Worm (Caenorhabditis elegans) whole organism, mixed stage, embryonic: ENCODE results near the gene fan-1.
A peak's percentile ranks its signal among the peaks of the same experiment; 100 is the strongest.

Experiments used
- M03D4.4 ChIP-seq: sonication (generic microtip); optimal IDR thresholded peaks from 2 replicates; lab custom pipeline; 2017; ENCODE audit warnings: mild to moderate bottlenecking, missing genetic modification characterization, missing compliant biosample characterization
- bed-3 ChIP-seq: fragments of 200-800 bp; sonication (Bioruptor generic); optimal IDR thresholded peaks from 3 replicates; lab custom pipeline; 2018; ENCODE audit warnings: mild to moderate bottlenecking, missing genetic modification characterization, moderate library complexity, missing compliant biosample characterization
- blmp-1 ChIP-seq: fragments of 150-350 bp; optimal IDR thresholded peaks from 2 replicates; lab custom pipeline; 2014; ENCODE audit warnings: missing biosample characterization, missing genetic modification characterization
- ceh-39 ChIP-seq: fragments of 150-350 bp; optimal IDR thresholded peaks from 2 replicates; lab custom pipeline; 2014; ENCODE audit warnings: missing biosample characterization, missing genetic modification characterization
- ceh-43 ChIP-seq: fragments of 200-800 bp; sonication (Bioruptor generic); optimal IDR thresholded peaks from 2 replicates; lab custom pipeline; 2018; ENCODE audit warnings: mild to moderate bottlenecking, missing genetic modification characterization, moderate library complexity, missing compliant biosample characterization
- ceh-83 ChIP-seq: fragments of 200-800 bp; sonication (Bioruptor generic); optimal IDR thresholded peaks from 2 replicates; lab custom pipeline; 2018; ENCODE audit warnings: mild to moderate bottlenecking, missing genetic modification characterization, missing compliant biosample characterization
- ces-1 ChIP-seq: fragments of 150-350 bp; optimal IDR thresholded peaks from 2 replicates; lab custom pipeline; 2014; ENCODE audit warnings: missing biosample characterization, missing genetic modification reagents, missing genetic modification characterization
- cnd-1 ChIP-seq: fragments of 200-800 bp; sonication (Bioruptor generic); optimal IDR thresholded peaks from 2 replicates; lab custom pipeline; 2018; ENCODE audit warnings: mild to moderate bottlenecking, missing genetic modification characterization, missing compliant biosample characterization
- drap-1 ChIP-seq: fragments of 200-800 bp; sonication (Bioruptor generic); optimal IDR thresholded peaks from 3 replicates; lab custom pipeline; 2018; ENCODE audit warnings: mild to moderate bottlenecking, missing genetic modification characterization, missing compliant biosample characterization
- elt-1 ChIP-seq: sonication (generic microtip); optimal IDR thresholded peaks from 2 replicates; lab custom pipeline; 2017; ENCODE audit warnings: missing genetic modification characterization, mild to moderate bottlenecking, missing compliant biosample characterization, antibody characterized with exemption, moderate library complexity, borderline replicate concordance; ENCODE audit not compliant: insufficient read depth
- elt-3 ChIP-seq: fragments of 150-350 bp; optimal IDR thresholded peaks from 2 replicates; lab custom pipeline; 2014; ENCODE audit warnings: missing biosample characterization, missing genetic modification characterization
- hlh-1 ChIP-seq: fragments of 150-350 bp; optimal IDR thresholded peaks from 2 replicates; lab custom pipeline; 2014; ENCODE audit warnings: missing biosample characterization, missing genetic modification reagents, missing genetic modification characterization
- lin-13 ChIP-seq: fragments of 150-350 bp; optimal IDR thresholded peaks from 2 replicates; lab custom pipeline; 2014; ENCODE audit warnings: missing biosample characterization, missing genetic modification characterization
- lin-32 ChIP-seq: fragments of 200-800 bp; sonication (Bioruptor generic); optimal IDR thresholded peaks from 2 replicates; lab custom pipeline; 2018; ENCODE audit warnings: mild to moderate bottlenecking, missing genetic modification characterization, missing compliant biosample characterization
- lsy-2 ChIP-seq: fragments of 150-350 bp; optimal IDR thresholded peaks from 2 replicates; lab custom pipeline; 2014; ENCODE audit warnings: missing biosample characterization, missing genetic modification characterization
- mab-5 ChIP-seq: fragments of 150-350 bp; optimal IDR thresholded peaks from 2 replicates; lab custom pipeline; 2014; ENCODE audit warnings: missing biosample characterization, missing genetic modification characterization
- mep-1 ChIP-seq: fragments of 150-350 bp; optimal IDR thresholded peaks from 2 replicates; lab custom pipeline; 2017; ENCODE audit warnings: missing biosample characterization, missing genetic modification reagents, missing genetic modification characterization, inconsistent platforms
- mls-2 ChIP-seq: sonication (generic microtip); optimal IDR thresholded peaks from 2 replicates; lab custom pipeline; 2016; ENCODE audit warnings: mild to moderate bottlenecking, missing genetic modification characterization, moderate library complexity, missing compliant biosample characterization
- nhr-2 ChIP-seq: fragments of 150-350 bp; optimal IDR thresholded peaks from 2 replicates; lab custom pipeline; 2014; ENCODE audit warnings: missing biosample characterization, missing genetic modification characterization
- nhr-237 ChIP-seq: fragments of 150-350 bp; optimal IDR thresholded peaks from 2 replicates; lab custom pipeline; 2014; ENCODE audit warnings: missing biosample characterization, missing genetic modification characterization
- nhr-28 ChIP-seq: fragments of 150-350 bp; optimal IDR thresholded peaks from 2 replicates; lab custom pipeline; 2014; ENCODE audit warnings: missing biosample characterization, missing genetic modification characterization
- nhr-76 ChIP-seq: sonication (generic microtip); optimal IDR thresholded peaks from 2 replicates; lab custom pipeline; 2017; ENCODE audit warnings: missing biosample characterization, missing genetic modification characterization
- pha-4 ChIP-seq: fragments of 150-350 bp; optimal IDR thresholded peaks from 2 replicates; lab custom pipeline; 2018; ENCODE audit warnings: missing biosample characterization, missing genetic modification reagents, missing genetic modification characterization
- sem-2 ChIP-seq: fragments of 200-800 bp; sonication (Bioruptor generic); optimal IDR thresholded peaks from 2 replicates; lab custom pipeline; 2018; ENCODE audit warnings: mild to moderate bottlenecking, missing genetic modification characterization, missing compliant biosample characterization
- sptf-1 ChIP-seq: sonication (generic microtip); optimal IDR thresholded peaks from 2 replicates; lab custom pipeline; 2017; ENCODE audit warnings: mild to moderate bottlenecking, missing genetic modification characterization, moderate library complexity, missing compliant biosample characterization
- unc-120 ChIP-seq: sonication (generic microtip); optimal IDR thresholded peaks from 2 replicates; lab custom pipeline; 2017; ENCODE audit warnings: missing genetic modification characterization, missing compliant biosample characterization; ENCODE audit not compliant: poor library complexity, severe bottlenecking
- unc-39 ChIP-seq: fragments of 150-350 bp; optimal IDR thresholded peaks from 2 replicates; lab custom pipeline; 2014; ENCODE audit warnings: missing biosample characterization, missing genetic modification characterization
- unc-62 ChIP-seq: fragments of 150-350 bp; optimal IDR thresholded peaks from 2 replicates; lab custom pipeline; 2014; ENCODE audit warnings: missing biosample characterization, missing genetic modification reagents, missing genetic modification characterization
- zip-8 ChIP-seq: fragments of 150-350 bp; optimal IDR thresholded peaks from 2 replicates; lab custom pipeline; 2014; ENCODE audit warnings: missing biosample characterization, missing genetic modification characterization

fan-1 gene

ce11 chrIV:6514700-6515099 lies 33.8 kb upstream of the fan-1 start:
- TF ChIP-seq nhr-2 (no peak), sptf-1 (tag; lab: Kevin White, UChicago) (no peak), mab-5 (no peak), mep-1 (tag; lab: Kevin White, UChicago) (no peak), lin-13 (tag; lab: Kevin White, UChicago) (no peak), zip-8 (tag; lab: Kevin White, UChicago) (no peak), lsy-2 (tag; lab: Kevin White, UChicago) (no peak)
- TF ChIP-seq, all 35 proteins: peak for 0

- TF ChIP-seq lin-13 (tag; lab: Kevin White, UChicago) (no peak), nhr-28 (tag; lab: Kevin White, UChicago) (no peak), cnd-1 (no peak), sem-2 (GFP tag; lab: Kevin White, UChicago) (no peak), lin-32 (no peak), lsy-2 (tag; lab: Kevin White, UChicago) (no peak), unc-39 (tag; lab: Kevin White, UChicago) (no peak), bed-3 (GFP tag; lab: Kevin White, UChicago) (no peak), hlh-1 (tag; lab: Kevin White, UChicago) (no peak), ces-1 (GFP tag; lab: Kevin White, UChicago) (no peak), elt-3 (tag; lab: Kevin White, UChicago) (no peak), ceh-83 (no peak), nhr-76 (tag; lab: Kevin White, UChicago) (no peak), ceh-39 (tag; lab: Kevin White, UChicago) (no peak), pha-4 (no peak), mls-2 (tag; lab: Kevin White, UChicago) (no peak), unc-62 (no peak), ceh-43 (GFP tag; lab: Kevin White, UChicago) (no peak), nhr-237 (tag; lab: Kevin White, UChicago) (no peak)
These were observed 30.6 kb upstream of the fan-1 start, which contains the start of gene C01G5.7 for ce11 chrIV:6517859-6518258. C01G5.7 (plus strand) TSS chrIV:6518159.

- TF ChIP-seq unc-62 (no peak), ceh-43 (GFP tag; lab: Kevin White, UChicago) (no peak), drap-1 (GFP tag; lab: Kevin White, UChicago) (no peak), ceh-39 (tag; lab: Kevin White, UChicago) (no peak), blmp-1 (tag; lab: Kevin White, UChicago) (peak; percentile 77), elt-3 (tag; lab: Kevin White, UChicago) (no peak)
These were observed 28.9 kb upstream of the fan-1 start, which contains the start of gene C01G5.9 for ce11 chrIV:6519593-6519992. C01G5.9 (plus strand) TSS chrIV:6519893.

DNA sequence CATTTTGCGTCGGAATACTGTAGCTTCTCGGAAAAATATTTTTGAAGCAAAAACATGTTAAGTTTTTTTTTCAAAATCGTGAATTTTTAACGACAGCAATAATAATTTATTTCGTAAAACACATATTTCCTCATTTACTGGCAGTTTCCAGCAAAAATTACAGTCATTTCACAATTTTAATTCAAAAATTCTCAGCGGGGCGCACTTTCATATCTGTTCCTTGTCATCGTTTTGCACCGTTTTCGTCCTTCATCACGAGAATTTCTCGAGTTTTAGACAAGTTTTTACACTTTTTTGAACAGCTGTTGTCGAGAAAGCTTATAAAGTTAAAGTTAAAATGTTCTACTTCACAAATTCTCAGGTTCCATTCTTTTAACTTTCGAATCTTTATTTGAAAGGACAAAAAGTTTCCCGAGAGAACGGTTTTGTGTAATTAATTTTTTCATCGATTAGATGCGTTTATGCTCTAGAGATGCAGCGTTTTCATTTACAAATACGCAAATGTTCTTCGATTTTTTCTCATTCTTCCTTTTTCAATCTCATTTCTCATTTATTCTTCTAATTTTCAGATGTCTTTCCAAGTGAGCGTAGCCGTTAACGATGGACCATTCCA lies 26.1 kb upstream of the fan-1 start, which contains the start of gene ddi-1:
Gene ddi-1, plus strand, starts transcription at position 563 of the 613 bp plus-strand sequence.
- TF ChIP-seq cnd-1 = no peak
- no peak for TF ChIP-seq M03D4.4
- TF ChIP-seq ceh-39 (tag; lab: Kevin White, UChicago) = no peak

DNA sequence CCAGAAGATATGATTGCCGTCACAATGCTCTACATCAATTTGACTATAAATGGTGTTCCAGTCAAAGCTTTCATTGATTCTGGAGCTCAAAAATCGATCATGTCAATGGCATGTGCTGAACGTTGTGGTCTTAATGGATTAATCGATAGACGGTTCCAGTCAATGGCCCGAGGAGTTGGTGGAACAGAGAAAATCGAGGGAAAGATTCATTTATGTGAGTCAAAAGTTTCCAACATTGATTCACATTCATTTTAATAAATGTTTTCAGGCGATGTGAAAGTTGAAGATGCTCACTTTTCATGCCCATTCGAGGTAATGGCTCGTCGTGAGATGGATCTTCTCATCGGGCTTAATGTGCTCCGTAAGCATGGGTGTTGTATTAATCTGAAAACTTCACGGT lies 24.7 kb upstream of the fan-1 start:
- TF ChIP-seq ceh-43 (GFP tag; lab: Kevin White, UChicago) (no peak), ceh-83 (no peak), unc-39 (tag; lab: Kevin White, UChicago) (no peak), zip-8 (tag; lab: Kevin White, UChicago) (no peak), unc-62 (no peak), blmp-1 (tag; lab: Kevin White, UChicago) (no peak), unc-120 (tag; lab: Kevin White, UChicago) (no peak), elt-1 (tag; lab: Kevin White, UChicago) (no peak), ces-1 (GFP tag; lab: Kevin White, UChicago) (no peak), sptf-1 (tag; lab: Kevin White, UChicago) (no peak)

ce11 chrIV:6524531-6524930 lies 24.0 kb upstream of the fan-1 start, which contains the start of gene C01G5.5:
C01G5.5 (plus strand) TSS chrIV:6524610.
- TF ChIP-seq blmp-1 (tag; lab: Kevin White, UChicago) (no peak), sptf-1 (tag; lab: Kevin White, UChicago) (no peak), elt-1 (tag; lab: Kevin White, UChicago) (no peak), lin-13 (tag; lab: Kevin White, UChicago) (no peak)
